Worm (Caenorhabditis elegans) whole organism, L3 larva: ENCODE results near the gene Y73C8C.4.

Source experiments
- R02D3.7 ChIP-seq: fragments of 150-350 bp; optimal IDR thresholded peaks from 2 replicates; lab custom pipeline; 2014; ENCODE audit warnings: missing biosample characterization, missing genetic modification characterization
- ama-1 ChIP-seq: fragments of 150-350 bp; optimal IDR thresholded peaks from 2 replicates; lab custom pipeline; 2018
- ceh-9 ChIP-seq: sonication (generic microtip); optimal IDR thresholded peaks from 2 replicates; lab custom pipeline; 2018; ENCODE audit warnings: missing biosample characterization, missing genetic modification characterization
- egl-27 ChIP-seq: sonication (generic microtip); optimal IDR thresholded peaks from 4 replicates; lab custom pipeline; 2017; ENCODE audit warnings: missing biosample characterization, missing genetic modification reagents, missing genetic modification characterization
- lin-15B ChIP-seq: fragments of 150-350 bp; optimal IDR thresholded peaks from 2 replicates; lab custom pipeline; 2014; ENCODE audit warnings: missing biosample characterization, missing genetic modification characterization
- nhr-11 ChIP-seq: fragments of 150-350 bp; optimal IDR thresholded peaks from 2 replicates; lab custom pipeline; 2014; ENCODE audit warnings: missing biosample characterization, missing genetic modification characterization
- nhr-12 ChIP-seq: fragments of 150-350 bp; optimal IDR thresholded peaks from 2 replicates; lab custom pipeline; 2014; ENCODE audit warnings: missing biosample characterization, missing genetic modification characterization
- nhr-237 ChIP-seq: fragments of 150-350 bp; optimal IDR thresholded peaks from 2 replicates; lab custom pipeline; 2014; ENCODE audit warnings: missing biosample characterization, missing genetic modification characterization
- nhr-28 ChIP-seq: fragments of 150-350 bp; optimal IDR thresholded peaks from 2 replicates; lab custom pipeline; 2014; ENCODE audit warnings: missing biosample characterization, missing genetic modification characterization
- nhr-76 ChIP-seq: fragments of 150-350 bp; sonication (generic microtip); optimal IDR thresholded peaks from 5 replicates; lab custom pipeline; 2014; ENCODE audit warnings: missing biosample characterization, missing genetic modification characterization
- pha-4 ChIP-seq: fragments of 150-350 bp; optimal IDR thresholded peaks from 2 replicates; lab custom pipeline; 2014; ENCODE audit warnings: missing biosample characterization, missing genetic modification reagents, missing genetic modification characterization
- pqm-1 ChIP-seq: fragments of 150-350 bp; optimal IDR thresholded peaks from 2 replicates; lab custom pipeline; 2017; ENCODE audit warnings: missing biosample characterization, missing genetic modification characterization, inconsistent platforms
- tbx-2 ChIP-seq: sonication (generic microtip); optimal IDR thresholded peaks from 2 replicates; lab custom pipeline; 2016; ENCODE audit warnings: mild to moderate bottlenecking, missing genetic modification characterization, missing compliant biosample characterization
- ztf-4 ChIP-seq: fragments of 150-350 bp; optimal IDR thresholded peaks from 2 replicates; lab custom pipeline; 2014; ENCODE audit warnings: missing biosample characterization, missing genetic modification characterization

- TF ChIP-seq nhr-76 (tag; lab: Kevin White, UChicago), result no peak
- TF ChIP-seq R02D3.7, result no peak
- no peak for TF ChIP-seq tbx-2 (tag; lab: Kevin White, UChicago)
- TF ChIP-seq lin-15B, result no peak
- TF ChIP-seq pqm-1 (tag; lab: Kevin White, UChicago), result no peak
- TF ChIP-seq ztf-4 (tag; lab: Kevin White, UChicago), result no peak
- no peak for TF ChIP-seq nhr-12
- no peak for TF ChIP-seq pha-4 (tag; lab: Kevin White, UChicago)
- no peak for TF ChIP-seq ama-1
- no peak for TF ChIP-seq nhr-11
- TF ChIP-seq egl-27, result no peak
- TF ChIP-seq nhr-237 (tag; lab: Kevin White, UChicago), result no peak
- no peak for TF ChIP-seq nhr-28
- no peak for TF ChIP-seq ceh-9
Measured at ce11 chrV:3069101-3069500, 32.8 kb downstream of the Y73C8C.4 start, which contains the start of gene str-40.
